Worm (Caenorhabditis elegans): ENCODE results near the gene hrde-1.

- TF ChIP-seq jun-1 (tag; optimal IDR thresholded peaks at IDR 0.05) (no peak), snpc-4 (tag; optimal IDR thresholded peaks at IDR 0.05) (no peak), nhr-11 (tag; optimal IDR thresholded peaks at IDR 0.05) (no peak), lin-15B (tag; optimal IDR thresholded peaks at IDR 0.05) (no peak), tbx-2 (tag; optimal IDR thresholded peaks at IDR 0.05) (no peak)
These were observed 44.0 kb downstream of the hrde-1 start for ce11 chrIII:4131814-4132555.

Measured in whole organism, L3 larva.